Fruit fly (Drosophila melanogaster): ENCODE measurements around the gene CG16952.
A peak's percentile ranks its signal among the peaks of the same experiment; 100 is the strongest.

CG16952 gene

DNA sequence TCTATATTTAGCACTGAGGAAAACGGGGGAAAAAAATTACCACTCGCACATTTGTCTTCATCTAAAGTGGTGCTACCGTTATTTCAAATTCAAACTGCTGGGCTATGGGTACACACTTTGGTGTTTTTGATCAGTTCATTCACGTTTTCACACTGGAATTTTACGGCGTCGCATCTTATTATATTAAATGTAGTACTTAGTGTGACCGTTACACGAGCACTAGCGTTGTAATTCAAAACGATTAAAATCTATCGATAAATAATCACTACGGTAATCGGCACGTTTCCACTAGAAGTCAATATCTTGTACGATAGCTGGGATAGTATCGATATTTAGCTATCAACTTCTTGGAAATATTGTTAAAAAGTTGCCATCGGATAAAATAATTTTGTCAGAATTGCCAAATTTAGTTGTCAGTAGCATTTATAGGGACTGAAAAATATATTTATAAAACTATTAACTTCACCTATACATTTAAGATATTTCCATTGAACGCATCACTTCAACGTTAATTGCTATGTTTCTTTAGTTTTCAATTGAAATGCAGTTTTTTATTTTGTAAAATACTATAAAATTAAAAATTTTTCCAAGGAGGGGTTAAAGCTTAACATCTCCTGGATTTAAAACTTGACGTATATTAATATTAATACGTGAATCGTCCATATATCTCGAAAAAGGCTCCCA, 12.2 kb upstream of the CG16952 start, which contains the start of the genes CG46440 and Myb (continued):
- TF ChIP-seq CG10979 (tag; optimal IDR thresholded peaks at IDR 0.05) (no peak), croc (GFP tag; conservative IDR thresholded peaks at IDR 0.05) (no peak), bbx (GFP tag; IDR thresholded peaks at IDR 0.05; ENCODE audit: partially characterized antibody) (peak; percentile 87), CG3726 (GFP tag; IDR thresholded peaks at IDR 0.05) (no peak), Scr (GFP tag; IDR thresholded peaks at IDR 0.05; ENCODE audit: partially characterized antibody) (peak; percentile 83), CG6175 (GFP tag; IDR thresholded peaks at IDR 0.05) (no peak), NK7.1 (GFP tag; optimal IDR thresholded peaks at IDR 0.05) (no peak), Sry-β (GFP tag; optimal IDR thresholded peaks at IDR 0.05) (no peak), CG34422 (GFP tag; IDR thresholded peaks at IDR 0.05) (no peak), pzg (GFP tag; optimal IDR thresholded peaks at IDR 0.05) (peak; percentile 68), klu (GFP tag; IDR thresholded peaks at IDR 0.05) (no peak), CG13775 (GFP tag; optimal IDR thresholded peaks at IDR 0.05) (no peak), tx (GFP tag; optimal IDR thresholded peaks at IDR 0.05) (no peak), pho (GFP tag; optimal IDR thresholded peaks at IDR 0.05) (no peak), CG4730 (GFP tag; IDR thresholded peaks at IDR 0.05) (no peak), Lim3 (GFP tag; IDR thresholded peaks at IDR 0.05) (no peak), fru (optimal IDR thresholded peaks at IDR 0.05) (no peak), oc (tag; optimal IDR thresholded peaks at IDR 0.05) (no peak), CG10654 (GFP tag; optimal IDR thresholded peaks at IDR 0.05) (no peak), CG12659 (GFP tag; optimal IDR thresholded peaks at IDR 0.05) (peak; percentile 61), Med (GFP tag) (peak; percentile 63), TFAM (GFP tag; optimal IDR thresholded peaks at IDR 0.05) (no peak), jigr1 (GFP tag; IDR thresholded peaks at IDR 0.05) (no peak), Atf6 (GFP tag; IDR thresholded peaks at IDR 0.05) (no peak), CG3847 (GFP tag; IDR thresholded peaks at IDR 0.05) (no peak), sug (tag; optimal IDR thresholded peaks at IDR 0.05) (no peak), CG17568 (GFP tag; optimal IDR thresholded peaks at IDR 0.05) (no peak), Ets65A (GFP tag) (peak; percentile 89), sc (optimal IDR thresholded peaks at IDR 0.05) (no peak), sc (GFP tag; optimal IDR thresholded peaks at IDR 0.05) (no peak), ara (GFP tag; IDR thresholded peaks at IDR 0.05) (no peak), hkb (optimal IDR thresholded peaks at IDR 0.05) (no peak), hkb (GFP tag; IDR thresholded peaks at IDR 0.05) (0 out of 2 replicates have a peak, but pooled peaks have one; percentile 19), BEAF-32 (GFP tag; optimal IDR thresholded peaks at IDR 0.05) (peak; percentile 83), Ada2b (GFP tag; IDR thresholded peaks at IDR 0.05) (no peak), Fer1 (GFP tag; optimal IDR thresholded peaks at IDR 0.05) (no peak), grau (tag; optimal IDR thresholded peaks at IDR 0.05) (no peak), nerfin-2 (GFP tag; IDR thresholded peaks at IDR 0.05; ENCODE audit: partially characterized antibody) (peak; percentile 82), CG10267 (tag; optimal IDR thresholded peaks at IDR 0.05) (peak; percentile 10), CG10274 (GFP tag; optimal IDR thresholded peaks at IDR 0.05) (no peak), CG7271 (tag; optimal IDR thresholded peaks at IDR 0.05) (no peak), ash1 (GFP tag; optimal IDR thresholded peaks at IDR 0.05) (no peak), trh (GFP tag; optimal IDR thresholded peaks at IDR 0.05) (no peak), mld (GFP tag; IDR thresholded peaks at IDR 0.05; ENCODE audit: partially characterized antibody) (peak; percentile 75), sima (GFP tag; optimal IDR thresholded peaks at IDR 0.05) (no peak), Rx (GFP tag; IDR thresholded peaks at IDR 0.05) (no peak), vvl (GFP tag; IDR thresholded peaks at IDR 0.05) (peak; percentile 37; the same call in 1 of the 2 replicates), aop (GFP tag; IDR thresholded peaks at IDR 0.05) (no peak), CG13624 (GFP tag; optimal IDR thresholded peaks at IDR 0.05) (no peak), CHES-1-like (GFP tag; optimal IDR thresholded peaks at IDR 0.05) (no peak), CG8924 (tag; optimal IDR thresholded peaks at IDR 0.05) (peak; percentile 39), CG13123 (GFP tag; optimal IDR thresholded peaks at IDR 0.05) (no peak)

All from whole organism, embryonic.